Worm (Caenorhabditis elegans) whole organism, L2 larva: ENCODE results near the gene C35D10.6.

ENCODE experiments used
- C34F6.9 ChIP-seq: fragments of 150-350 bp; optimal IDR thresholded peaks from 2 replicates; lab custom pipeline; 2014; ENCODE audit warnings: missing biosample characterization, missing genetic modification characterization
- F13H6.1 ChIP-seq: sonication (generic microtip); optimal IDR thresholded peaks from 2 replicates; lab custom pipeline; 2016; ENCODE audit warnings: missing genetic modification characterization, missing compliant biosample characterization
- Y55F3AM.14 ChIP-seq: fragments of 200-800 bp; sonication (Bioruptor generic); optimal IDR thresholded peaks from 2 replicates; lab custom pipeline; 2018; ENCODE audit warnings: mild to moderate bottlenecking, missing genetic modification characterization, missing compliant biosample characterization
- ZK546.5 ChIP-seq: sonication (generic microtip); optimal IDR thresholded peaks from 2 replicates; lab custom pipeline; 2017; ENCODE audit warnings: missing biosample characterization, missing genetic modification characterization
- alr-1 ChIP-seq: fragments of 150-350 bp; optimal IDR thresholded peaks from 2 replicates; lab custom pipeline; 2014; ENCODE audit warnings: missing biosample characterization, missing genetic modification characterization
- aly-2 ChIP-seq: fragments of 150-350 bp; optimal IDR thresholded peaks from 2 replicates; lab custom pipeline; 2014; ENCODE audit warnings: missing biosample characterization, missing genetic modification characterization
- blmp-1 ChIP-seq: sonication (generic microtip); optimal IDR thresholded peaks from 2 replicates; lab custom pipeline; 2017; ENCODE audit warnings: missing genetic modification characterization, mild to moderate bottlenecking, missing compliant biosample characterization, antibody characterized with exemption, moderate library complexity; ENCODE audit not compliant: insufficient read depth
- ceh-16 ChIP-seq: fragments of 150-350 bp; optimal IDR thresholded peaks from 2 replicates; lab custom pipeline; 2014; ENCODE audit warnings: missing biosample characterization, missing genetic modification characterization
- ceh-82 ChIP-seq: fragments of 150-350 bp; optimal IDR thresholded peaks from 2 replicates; lab custom pipeline; 2014; ENCODE audit warnings: missing biosample characterization, missing genetic modification characterization
- dmd-4 ChIP-seq: sonication (generic microtip); optimal IDR thresholded peaks from 2 replicates; lab custom pipeline; 2017; ENCODE audit warnings: missing biosample characterization, missing genetic modification characterization
- elt-1 ChIP-seq: fragments of 150-350 bp; optimal IDR thresholded peaks from 2 replicates; lab custom pipeline; 2014; ENCODE audit warnings: missing biosample characterization, missing genetic modification characterization
- elt-3 ChIP-seq: sonication (generic microtip); optimal IDR thresholded peaks from 2 replicates; lab custom pipeline; 2017; ENCODE audit warnings: missing biosample characterization, missing genetic modification characterization
- fos-1 ChIP-seq: fragments of 150-350 bp; optimal IDR thresholded peaks from 2 replicates; lab custom pipeline; 2014; ENCODE audit warnings: missing biosample characterization, missing genetic modification characterization
- lin-11 ChIP-seq: fragments of 150-350 bp; sonication (generic microtip); optimal IDR thresholded peaks from 2 replicates; lab custom pipeline; 2014; ENCODE audit warnings: missing biosample characterization, missing genetic modification characterization, inconsistent platforms, mixed read lengths
- lin-13 ChIP-seq: fragments of 150-350 bp; optimal IDR thresholded peaks from 2 replicates; lab custom pipeline; 2014; ENCODE audit warnings: missing biosample characterization, missing genetic modification reagents, missing genetic modification characterization
- mab-5 ChIP-seq: fragments of 150-350 bp; optimal IDR thresholded peaks from 2 replicates; lab custom pipeline; 2014; ENCODE audit warnings: missing biosample characterization, missing genetic modification characterization
- nhr-10 ChIP-seq: sonication (generic microtip); optimal IDR thresholded peaks from 2 replicates; lab custom pipeline; 2017; ENCODE audit warnings: missing biosample characterization, missing genetic modification characterization
- nhr-12 ChIP-seq: fragments of 150-350 bp; optimal IDR thresholded peaks from 2 replicates; lab custom pipeline; 2014; ENCODE audit warnings: missing biosample characterization, missing genetic modification characterization
- nhr-129 ChIP-seq: fragments of 150-350 bp; optimal IDR thresholded peaks from 2 replicates; lab custom pipeline; 2014; ENCODE audit warnings: missing biosample characterization, missing genetic modification characterization
- nhr-21 ChIP-seq: fragments of 150-350 bp; optimal IDR thresholded peaks from 2 replicates; lab custom pipeline; 2014; ENCODE audit warnings: missing biosample characterization, missing genetic modification characterization
- nhr-23 ChIP-seq: fragments of 150-350 bp; optimal IDR thresholded peaks from 2 replicates; lab custom pipeline; 2014; ENCODE audit warnings: missing biosample characterization, missing genetic modification reagents, missing genetic modification characterization
- nhr-6 ChIP-seq: fragments of 150-350 bp; optimal IDR thresholded peaks from 2 replicates; lab custom pipeline; 2014; ENCODE audit warnings: missing biosample characterization, missing genetic modification characterization
- peb-1 ChIP-seq: fragments of 150-350 bp; optimal IDR thresholded peaks from 2 replicates; lab custom pipeline; 2014; ENCODE audit warnings: missing biosample characterization, missing genetic modification characterization
- skn-1 ChIP-seq: sonication (generic microtip); optimal IDR thresholded peaks from 2 replicates; lab custom pipeline; 2017; ENCODE audit warnings: missing biosample characterization, missing genetic modification characterization
- sma-9 ChIP-seq, 2 experiments: fragments of 150-350 bp in 1 of 2; sonication (generic microtip) in 1 of 2; optimal IDR thresholded peaks; 2 replicates each; lab custom pipeline; 2014 to 2016; ENCODE audit warnings: missing genetic modification characterization in 2 of 2, mild to moderate bottlenecking in 1 of 2, missing biosample characterization in 1 of 2, missing compliant biosample characterization in 1 of 2, missing genetic modification reagents in 1 of 2, moderate library complexity in 1 of 2
- snpc-4 ChIP-seq: fragments of 150-350 bp; optimal IDR thresholded peaks from 2 replicates; lab custom pipeline; 2014; ENCODE audit warnings: missing biosample characterization, missing genetic modification characterization
- unc-39 ChIP-seq: fragments of 150-350 bp; optimal IDR thresholded peaks from 2 replicates; lab custom pipeline; 2014; ENCODE audit warnings: missing biosample characterization, missing genetic modification characterization
- unc-62 ChIP-seq: fragments of 150-350 bp; optimal IDR thresholded peaks from 2 replicates; lab custom pipeline; 2014; ENCODE audit warnings: missing biosample characterization, missing genetic modification reagents, missing genetic modification characterization
- zag-1 ChIP-seq: fragments of 150-350 bp; optimal IDR thresholded peaks from 2 replicates; lab custom pipeline; 2014; ENCODE audit warnings: missing biosample characterization, missing genetic modification characterization
- ztf-1 ChIP-seq: fragments of 200-800 bp; sonication (Bioruptor generic); conservative IDR thresholded peaks from 2 replicates; pipeline ENCODE4 v1.3.6; 2022; ENCODE audit warnings: missing genetic modification characterization, missing compliant biosample characterization
- ztf-11 ChIP-seq: sonication (generic microtip); optimal IDR thresholded peaks from 2 replicates; lab custom pipeline; 2017; ENCODE audit warnings: missing biosample characterization, missing genetic modification characterization
- ztf-4 ChIP-seq: fragments of 150-350 bp; optimal IDR thresholded peaks from 2 replicates; lab custom pipeline; 2014; ENCODE audit warnings: missing biosample characterization, missing genetic modification characterization

The C35D10.6 gene

DNA sequence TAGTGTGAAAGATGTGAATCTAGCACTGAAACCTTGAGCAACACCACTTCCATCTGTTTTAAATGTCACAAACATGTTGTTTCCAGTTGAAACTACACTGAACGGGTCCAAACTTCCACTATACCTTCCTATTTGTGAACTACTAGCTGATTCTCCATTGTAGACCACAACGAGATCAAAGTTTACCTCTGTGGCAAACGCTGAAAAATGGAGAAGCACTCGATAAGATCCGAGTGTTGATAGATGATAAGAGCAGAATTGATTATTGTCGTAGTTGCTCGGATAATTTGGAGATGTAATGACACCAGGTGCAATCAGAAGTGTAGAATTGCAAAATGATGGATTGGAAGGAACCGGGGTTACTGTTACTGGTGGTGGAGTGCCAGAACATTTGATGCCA, 22.8 kb downstream of the C35D10.6 start:
- TF ChIP-seq fos-1 (tag; lab: Kevin White, UChicago) (peak; percentile 24), elt-1 (no peak)

- TF ChIP-seq fos-1 (tag; lab: Kevin White, UChicago) (peak; percentile 77), dmd-4 (no peak)
- TF ChIP-seq, all 48 proteins: peak for 1
Observed at ce11 chrIII:4883429-4883828, 24.3 kb downstream of the C35D10.6 start, which contains the start of gene clec-5. Gene clec-5 (minus strand): TSS chrIII:4883606.

DNA sequence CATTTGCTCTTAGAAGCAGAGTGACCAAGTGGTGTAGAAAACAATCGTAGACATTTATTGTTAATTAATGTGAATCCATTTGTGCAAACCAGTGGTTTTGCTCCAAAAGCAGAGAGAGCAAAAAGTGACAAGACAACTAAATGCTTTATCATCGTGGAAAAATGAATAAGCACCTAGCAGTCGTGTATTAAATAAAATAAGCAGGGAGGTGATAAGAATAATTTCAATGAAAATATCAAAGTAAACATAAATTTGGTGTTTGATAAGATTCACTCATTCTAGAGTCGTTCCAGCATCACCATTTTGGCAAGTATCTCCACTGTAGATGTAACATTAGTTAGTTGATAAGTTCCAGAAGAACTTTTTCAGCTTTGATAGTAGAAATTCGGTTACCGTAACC, 28.2 kb downstream of the C35D10.6 start, which contains the start of gene clec-6:
TSS of gene clec-6 (minus strand) at position 154 of the 400 bp plus-strand sequence.
- peak; percentile 84 for TF ChIP-seq fos-1 (tag; lab: Kevin White, UChicago)
- no peak for TF ChIP-seq lin-13 (GFP tag; lab: Kevin White, UChicago)

DNA sequence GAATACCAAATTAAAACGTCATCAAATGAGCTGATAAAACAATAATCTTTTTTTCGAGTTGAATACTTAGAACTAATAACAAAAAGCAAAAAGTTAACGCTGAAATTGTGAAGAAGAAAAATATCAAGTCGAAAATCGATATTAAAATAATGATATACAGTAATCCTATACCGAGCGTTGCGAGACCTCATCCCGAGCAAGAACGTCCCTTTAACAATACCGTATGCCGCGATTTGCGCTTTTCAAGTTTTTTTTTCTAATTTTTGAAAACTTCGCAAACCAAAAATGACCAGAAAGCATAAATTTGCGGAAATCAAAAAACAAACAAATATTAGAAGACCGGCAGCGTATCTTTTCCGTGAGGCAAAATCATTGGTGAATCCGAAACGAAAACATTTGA, 31.9 kb downstream of the C35D10.6 start, which contains the start of gene F26F4.5:
TSS of gene F26F4.5 (minus strand) at position 256 of the 400 bp plus-strand sequence.
- TF ChIP-seq unc-62 (GFP tag; lab: Kevin White, UChicago), result no peak

DNA sequence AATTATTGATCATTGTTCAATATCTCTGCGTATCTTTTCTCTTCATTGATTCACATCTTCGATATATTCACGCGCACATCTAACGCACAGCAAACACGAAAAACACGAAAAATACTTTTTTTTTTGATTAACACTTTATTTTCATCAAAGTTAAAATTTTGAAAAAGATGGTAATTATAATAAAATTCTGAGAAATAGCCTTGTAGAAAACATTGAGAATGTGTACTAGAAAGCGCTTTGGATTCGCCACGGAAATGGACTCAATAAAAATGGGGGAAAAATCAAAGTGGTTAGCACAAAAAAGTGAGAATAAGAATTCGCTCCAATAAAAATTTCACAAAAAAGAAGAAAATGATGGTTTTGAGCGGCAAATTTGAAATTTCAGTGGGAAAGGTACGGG, 34.4 kb downstream of the C35D10.6 start, which contains the start of gene F26F4.6:
TSS of gene F26F4.6 (minus strand) at position 101 of the 400 bp plus-strand sequence.
- no peak for TF ChIP-seq ZK546.5 (tag; lab: Kevin White, UChicago)
- no peak for TF ChIP-seq alr-1 (tag; lab: Kevin White, UChicago)
- no peak for TF ChIP-seq skn-1 (tag; lab: Kevin White, UChicago)
- TF ChIP-seq ztf-4 (tag; lab: Kevin White, UChicago), result no peak
- no peak for TF ChIP-seq ceh-82 (tag; lab: Kevin White, UChicago)
- TF ChIP-seq ceh-16 (tag; lab: Kevin White, UChicago), result no peak
- TF ChIP-seq nhr-12 (tag; lab: Kevin White, UChicago), result no peak
- no peak for TF ChIP-seq Y55F3AM.14 (GFP tag; lab: Kevin White, UChicago)
- no peak for TF ChIP-seq blmp-1 (tag; lab: Kevin White, UChicago)
- no peak for TF ChIP-seq nhr-129 (tag; lab: Kevin White, UChicago)

ce11 chrIII:4895313-4895712, 36.2 kb downstream of the C35D10.6 start:
- TF ChIP-seq nhr-129 (tag; lab: Kevin White, UChicago), result no peak
- TF ChIP-seq mab-5, result no peak
- no peak for TF ChIP-seq nhr-6 (tag; lab: Kevin White, UChicago)
- no peak for TF ChIP-seq F13H6.1 (tag; lab: Kevin White, UChicago)
- no peak for TF ChIP-seq C34F6.9

DNA sequence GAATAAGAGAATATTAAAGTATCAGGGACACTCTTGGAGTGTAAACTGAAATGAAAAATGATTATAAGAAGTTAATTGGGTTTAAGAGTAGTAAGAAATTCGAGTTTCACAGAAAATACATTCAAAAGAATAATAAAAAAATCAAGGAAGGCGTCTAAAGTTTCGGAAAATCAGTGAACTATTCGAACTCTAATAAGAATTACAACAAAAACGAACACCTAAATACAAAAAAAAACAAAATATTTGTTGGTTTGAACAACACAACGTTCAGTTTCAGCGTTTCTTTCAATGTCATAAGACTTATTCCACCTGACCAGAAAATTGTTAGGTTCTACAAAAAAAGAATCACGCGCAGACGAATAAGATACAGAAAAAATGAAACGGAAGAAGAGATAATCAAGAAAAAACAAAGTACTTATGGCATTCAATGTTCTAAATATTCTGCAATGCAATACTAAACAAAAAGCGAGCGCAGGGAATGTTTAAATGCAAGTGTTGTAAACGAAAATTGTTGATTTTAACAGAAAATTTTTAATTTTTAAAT, 40.0 kb downstream of the C35D10.6 start, which contains the start of gene nhl-2:
TSS of gene nhl-2 (minus strand) at position 51 of the 544 bp plus-strand sequence.
- no peak for TF ChIP-seq nhr-23 (tag; lab: Kevin White, UChicago)
- TF ChIP-seq fos-1 (tag; lab: Kevin White, UChicago), result no peak
- TF ChIP-seq alr-1 (tag; lab: Kevin White, UChicago), result no peak
- no peak for TF ChIP-seq skn-1 (tag; lab: Kevin White, UChicago)
- TF ChIP-seq ztf-11 (tag; lab: Kevin White, UChicago), result no peak
- TF ChIP-seq zag-1, result no peak
- TF ChIP-seq ztf-1 (GFP tag; lab: Robert Waterston, UW), result no peak
- TF ChIP-seq aly-2 (tag; lab: Kevin White, UChicago), result no peak
- no peak for TF ChIP-seq nhr-21 (tag; lab: Kevin White, UChicago)
- TF ChIP-seq nhr-6 (tag; lab: Kevin White, UChicago), result no peak
- no peak for TF ChIP-seq sma-9 (GFP tag; optimal IDR thresholded peaks at IDR 0.05; lab: Kevin White, UChicago)
- TF ChIP-seq sma-9 (tag; optimal IDR thresholded peaks at IDR 0.05; lab: Kevin White, UChicago), result no peak
- TF ChIP-seq snpc-4 (tag; lab: Kevin White, UChicago), result no peak
- TF ChIP-seq unc-39 (tag; lab: Kevin White, UChicago), result no peak
- no peak for TF ChIP-seq nhr-10 (tag; lab: Kevin White, UChicago)
- TF ChIP-seq elt-3 (tag; lab: Kevin White, UChicago), result no peak
- no peak for TF ChIP-seq lin-11 (tag; lab: Kevin White, UChicago)
- no peak for TF ChIP-seq peb-1 (tag; lab: Kevin White, UChicago)
